Fruit fly (Drosophila melanogaster) whole organism, embryonic: ENCODE data around the gene ND-18.

Source experiments
- CG10209 ChIP-seq: fragments of 200-800 bp; sonication (Bioruptor generic); optimal IDR thresholded peaks from 3 replicates; lab custom pipeline; 2017; ENCODE audit warnings: missing biosample characterization, mild to moderate bottlenecking, missing genetic modification characterization, missing genetic modification reagents
- CG11093 ChIP-seq: fragments of 200-800 bp; sonication (Bioruptor generic); IDR thresholded peaks from 3 replicates; pipeline ENCODE4 v1.3.6; 2022; ENCODE audit warnings: missing biosample characterization, missing genetic modification characterization
- CG11723 ChIP-seq: fragments of 200-800 bp; sonication (Bioruptor generic); optimal IDR thresholded peaks from 2 replicates; lab custom pipeline; 2017; ENCODE audit warnings: missing biosample characterization, mild to moderate bottlenecking, missing genetic modification characterization
- CG13287 ChIP-seq: fragments of 200-800 bp; sonication (Bioruptor generic); IDR thresholded peaks from 2 replicates; pipeline ENCODE4 v1.3.6; 2022; ENCODE audit warnings: missing biosample characterization, missing genetic modification characterization; ENCODE audit not compliant: partially characterized antibody
- CG15514 ChIP-seq: fragments of 200-800 bp; sonication (Bioruptor generic); optimal IDR thresholded peaks from 3 replicates; lab custom pipeline; 2017; ENCODE audit warnings: missing biosample characterization, missing genetic modification characterization, mild to moderate bottlenecking, moderate library complexity, missing genetic modification reagents
- CG17328 ChIP-seq: fragments of 200-800 bp; sonication (Bioruptor generic); IDR thresholded peaks from 2 replicates; pipeline ENCODE4 v1.3.6; 2022; ENCODE audit warnings: missing biosample characterization, missing genetic modification characterization
- CG1832 ChIP-seq: fragments of 200-800 bp; sonication (Bioruptor generic); optimal IDR thresholded peaks from 2 replicates; lab custom pipeline; 2017; ENCODE audit warnings: missing biosample characterization, mild to moderate bottlenecking, missing genetic modification characterization, inconsistent platforms
- CG18764 ChIP-seq: fragments of 200-800 bp; sonication (Bioruptor generic); optimal IDR thresholded peaks from 3 replicates; lab custom pipeline; 2016; ENCODE audit warnings: missing biosample characterization, missing genetic modification characterization
- CG2116 ChIP-seq: fragments of 200-800 bp; sonication (Bioruptor generic); optimal IDR thresholded peaks from 3 replicates; lab custom pipeline; 2018; ENCODE audit warnings: missing biosample characterization, mild to moderate bottlenecking, missing genetic modification characterization
- CG2202 ChIP-seq: fragments of 200-800 bp; sonication (Bioruptor generic); optimal IDR thresholded peaks from 2 replicates; lab custom pipeline; 2018; ENCODE audit warnings: missing biosample characterization, mild to moderate bottlenecking, missing genetic modification characterization
- CG30020 ChIP-seq: fragments of 200-800 bp; optimal IDR thresholded peaks from 2 replicates; lab custom pipeline; 2019; ENCODE audit warnings: missing biosample characterization, mild to moderate bottlenecking, missing genetic modification characterization, moderate library complexity
- CG33213 ChIP-seq: fragments of 200-800 bp; sonication (Bioruptor generic); optimal IDR thresholded peaks from 3 replicates; lab custom pipeline; 2016; ENCODE audit warnings: missing biosample characterization, missing genetic modification characterization
- CG33557 ChIP-seq: fragments of 200-800 bp; sonication (Bioruptor generic); optimal IDR thresholded peaks from 2 replicates; lab custom pipeline; 2019; ENCODE audit warnings: missing biosample characterization, mild to moderate bottlenecking, missing genetic modification characterization, moderate library complexity
- CG6175 ChIP-seq: fragments of 200-800 bp; sonication (Bioruptor generic); IDR thresholded peaks from 3 replicates; pipeline ENCODE4 v1.3.6; 2022; ENCODE audit warnings: missing biosample characterization, missing genetic modification characterization
- CG6683 ChIP-seq: fragments of 200-800 bp; sonication (Bioruptor generic); optimal IDR thresholded peaks from 2 replicates; lab custom pipeline; 2017; ENCODE audit warnings: missing biosample characterization, mild to moderate bottlenecking, missing genetic modification characterization, missing genetic modification reagents
- CG8290 ChIP-seq, 3 experiments: fragments of 200-800 bp; sonication (Bioruptor generic); optimal IDR thresholded peaks; 2 replicates each; lab custom pipeline; 2016 to 2019; ENCODE audit warnings: missing biosample characterization in 3 of 3, missing genetic modification characterization in 3 of 3, mild to moderate bottlenecking in 2 of 3, moderate library complexity in 1 of 3
- CG8359 ChIP-seq: fragments of 200-800 bp; sonication (Bioruptor generic); optimal IDR thresholded peaks from 2 replicates; lab custom pipeline; 2017; ENCODE audit warnings: missing biosample characterization, mild to moderate bottlenecking, missing genetic modification characterization, borderline replicate concordance
- CG8765 ChIP-seq: fragments of 200-800 bp; sonication (Bioruptor generic); IDR thresholded peaks from 2 replicates; pipeline ENCODE4 v1.3.6; 2022; ENCODE audit warnings: missing biosample characterization, missing genetic modification characterization
- CG8944 ChIP-seq: fragments of 200-800 bp; sonication (Bioruptor generic); optimal IDR thresholded peaks from 3 replicates; lab custom pipeline; 2016; ENCODE audit warnings: missing biosample characterization, missing genetic modification characterization
- CG9609 ChIP-seq: fragments of 200-800 bp; sonication (Bioruptor generic); optimal IDR thresholded peaks from 3 replicates; lab custom pipeline; 2016; ENCODE audit warnings: missing biosample characterization, missing genetic modification characterization
- CrebB ChIP-seq: fragments of 200-800 bp; sonication (Bioruptor generic); optimal IDR thresholded peaks from 3 replicates; lab custom pipeline; 2018; ENCODE audit warnings: missing biosample characterization, mild to moderate bottlenecking, missing genetic modification characterization
- Dek ChIP-seq: fragments of 200-800 bp; sonication (Bioruptor generic); optimal IDR thresholded peaks from 3 replicates; lab custom pipeline; 2019; ENCODE audit warnings: missing biosample characterization, mild to moderate bottlenecking, missing genetic modification characterization, moderate library complexity
- Dip2 ChIP-seq: fragments of 200-800 bp; sonication (Bioruptor generic); IDR thresholded peaks from 2 replicates; pipeline ENCODE4 v1.3.6; 2022; ENCODE audit warnings: missing biosample characterization, missing genetic modification characterization
- Fer1 ChIP-seq: fragments of 200-800 bp; sonication (Bioruptor generic); optimal IDR thresholded peaks from 2 replicates; lab custom pipeline; 2017; ENCODE audit warnings: missing biosample characterization, mild to moderate bottlenecking, missing genetic modification characterization
- GATAe ChIP-seq: fragments of 200-800 bp; sonication (Bioruptor generic); conservative IDR thresholded peaks from 2 replicates; pipeline ENCODE4 v1.3.6; 2022; ENCODE audit warnings: missing biosample characterization, missing genetic modification characterization
- Gug ChIP-seq: fragments of 200-800 bp; sonication (Bioruptor generic); IDR thresholded peaks from 4 replicates; pipeline ENCODE4 v1.3.6; 2022; ENCODE audit warnings: missing biosample characterization, missing genetic modification characterization
- HLH54F ChIP-seq: fragments of 200-800 bp; sonication (Bioruptor generic); optimal IDR thresholded peaks from 3 replicates; lab custom pipeline; 2016; ENCODE audit warnings: missing biosample characterization, missing genetic modification characterization
- Kr ChIP-seq: fragments of 200-800 bp; sonication (Bioruptor generic); optimal IDR thresholded peaks from 2 replicates; lab custom pipeline; 2017; ENCODE audit warnings: missing biosample characterization, mild to moderate bottlenecking, missing genetic modification characterization
- Med ChIP-seq: fragments of 200-800 bp; sonication (Bioruptor generic); peaks from one replicate; lab custom pipeline; 2016; ENCODE audit warnings: missing biosample characterization, missing genetic modification characterization, mild to moderate bottlenecking, inconsistent platforms, moderate library complexity
- Ravus ChIP-seq: fragments of 200-800 bp; sonication (Bioruptor generic); IDR thresholded peaks from 2 replicates; pipeline ENCODE4 v1.3.6; 2022; ENCODE audit warnings: missing biosample characterization, missing genetic modification characterization
- Xrp1 ChIP-seq: fragments of 200-800 bp; sonication (Bioruptor generic); IDR thresholded peaks from 2 replicates; pipeline ENCODE4 v1.3.6; 2022; ENCODE audit warnings: missing biosample characterization, missing genetic modification characterization
- cad ChIP-seq: fragments of >200 bp; optimal IDR thresholded peaks from 2 replicates; lab custom pipeline; 2017; ENCODE audit warnings: missing biosample characterization, missing genetic modification characterization
- dimm ChIP-seq: fragments of 200-800 bp; sonication (Bioruptor generic); IDR thresholded peaks from 2 replicates; pipeline ENCODE4 v1.3.6; 2022; ENCODE audit warnings: missing biosample characterization, missing genetic modification characterization
- disco-r ChIP-seq: fragments of 200-800 bp; sonication (Bioruptor generic); optimal IDR thresholded peaks from 2 replicates; lab custom pipeline; 2016; ENCODE audit warnings: missing biosample characterization, missing genetic modification characterization
- ems ChIP-seq: fragments of 200-800 bp; sonication (Bioruptor generic); optimal IDR thresholded peaks from 3 replicates; lab custom pipeline; 2016; ENCODE audit warnings: missing biosample characterization, missing genetic modification characterization
- gsb ChIP-seq: fragments of 200-800 bp; sonication (Bioruptor generic); IDR thresholded peaks from 2 replicates; pipeline ENCODE4 v1.3.6; 2022; ENCODE audit warnings: missing biosample characterization, missing genetic modification characterization
- gt ChIP-seq: fragments of 200-800 bp; sonication (Bioruptor generic); IDR thresholded peaks from 2 replicates; pipeline ENCODE4 v1.3.6; 2022; ENCODE audit warnings: missing biosample characterization, missing genetic modification characterization
- jing ChIP-seq: fragments of 200-800 bp; sonication (Bioruptor generic); optimal IDR thresholded peaks from 2 replicates; lab custom pipeline; 2018; ENCODE audit warnings: missing biosample characterization, mild to moderate bottlenecking, missing genetic modification characterization
- jumu ChIP-seq: fragments of 200-800 bp; sonication (Bioruptor generic); optimal IDR thresholded peaks from 3 replicates; lab custom pipeline; 2016; ENCODE audit warnings: missing biosample characterization, missing genetic modification characterization
- ken ChIP-seq: fragments of 200-800 bp; sonication (Bioruptor generic); IDR thresholded peaks from 3 replicates; pipeline ENCODE4 v1.3.6; 2022; ENCODE audit warnings: missing biosample characterization, missing genetic modification characterization
- kni ChIP-seq: fragments of 200-800 bp; sonication (Bioruptor generic); optimal IDR thresholded peaks from 3 replicates; lab custom pipeline; 2017; ENCODE audit warnings: mild to moderate bottlenecking, missing biosample characterization, missing genetic modification reagents, missing genetic modification characterization
- lola ChIP-seq, 3 experiments: fragments of >200 bp in 2 of 3; fragments of 200-800 bp in 1 of 3; sonication (Bioruptor generic) in 1 of 3; optimal IDR thresholded peaks; 2 replicates each; lab custom pipeline; 2017 to 2019; ENCODE audit warnings: missing biosample characterization in 3 of 3, missing genetic modification characterization in 3 of 3, mild to moderate bottlenecking in 1 of 3, moderate library complexity in 1 of 3
- prd ChIP-seq, 3 experiments: fragments of >200 bp in 2 of 3; fragments of 200-800 bp in 1 of 3; sonication (Bioruptor generic) in 1 of 3; optimal IDR thresholded peaks in 2 of 3; IDR thresholded peaks in 1 of 3; 2 replicates in 2 of 3; 3 replicates in 1 of 3; pipeline versions ENCODE4 v1.3.6 to Lab custom; 2017 to 2022; ENCODE audit warnings: missing biosample characterization in 1 of 3, missing genetic modification characterization in 1 of 3
- seq ChIP-seq: fragments of 200-800 bp; sonication (Bioruptor generic); IDR thresholded peaks from 2 replicates; pipeline ENCODE4 v1.3.6; 2022; ENCODE audit warnings: missing biosample characterization, missing genetic modification characterization
- sim ChIP-seq: fragments of 200-800 bp; sonication (Bioruptor generic); IDR thresholded peaks from 2 replicates; pipeline ENCODE4 v1.3.6; 2022; ENCODE audit warnings: missing biosample characterization, missing genetic modification characterization
- slbo ChIP-seq: fragments of 200-800 bp; sonication (Bioruptor generic); IDR thresholded peaks from 2 replicates; pipeline ENCODE4 v1.3.6; 2022; ENCODE audit warnings: missing biosample characterization, missing genetic modification characterization
- ssp ChIP-seq: fragments of 200-800 bp; sonication (Bioruptor generic); IDR thresholded peaks from 2 replicates; pipeline ENCODE4 v1.3.6; 2022; ENCODE audit warnings: missing biosample characterization, missing genetic modification characterization
- z ChIP-seq: fragments of 200-800 bp; sonication (Bioruptor generic); IDR thresholded peaks from 3 replicates; pipeline ENCODE4 v1.3.6; 2022; ENCODE audit warnings: missing biosample characterization, missing genetic modification characterization
- zf30C ChIP-seq: fragments of 200-800 bp; sonication (Bioruptor generic); optimal IDR thresholded peaks from 3 replicates; lab custom pipeline; 2018; ENCODE audit warnings: missing biosample characterization, mild to moderate bottlenecking, missing genetic modification characterization

Gene ND-18

dm6 chrX:19494830-19495610 is 2.8 kb downstream of the ND-18 start, which contains the start of the genes ksh, CG14200 and Pfrx (continued):
- TF ChIP-seq jumu (GFP tag; lab: Kevin White, UChicago) (no peak), dimm (GFP tag; lab: Robert Waterston, UW) (no peak), ken (GFP tag; lab: Robert Waterston, UW) (0 out of 3 replicates have a peak, but pooled peaks have one; percentile 14), ssp (GFP tag; lab: Robert Waterston, UW) (peak; percentile 98), Ravus (GFP tag; lab: Robert Waterston, UW) (no peak), CG8765 (no peak), z (GFP tag; lab: Robert Waterston, UW) (no peak), CG8944 (GFP tag; lab: Kevin White, UChicago) (peak; percentile 25), Xrp1 (no peak; the same call in 1 of the 2 replicates), GATAe (GFP tag; lab: Robert Waterston, UW) (no peak), CG15514 (GFP tag; lab: Kevin White, UChicago) (peak; percentile 98), CG6175 (GFP tag; lab: Robert Waterston, UW) (no peak), Med (GFP tag; lab: Kevin White, UChicago) (peak; percentile 89), Fer1 (GFP tag; lab: Kevin White, UChicago) (no peak), CG2116 (peak; percentile 60), lola (GFP tag; optimal IDR thresholded peaks at IDR 0.05; lab: Kevin White, UChicago) (no peak), kni (no peak), Dek (tag; lab: Kevin White, UChicago) (no peak), gsb (GFP tag; lab: Robert Waterston, UW) (no peak), CG33213 (GFP tag; lab: Kevin White, UChicago) (no peak), Kr (GFP tag; lab: Kevin White, UChicago) (no peak), CrebB (tag; lab: Kevin White, UChicago) (no peak), CG18764 (no peak), jing (GFP tag; lab: Kevin White, UChicago) (no peak), CG2202 (tag; lab: Kevin White, UChicago) (no peak), HLH54F (peak; percentile 15), CG30020 (tag; lab: Kevin White, UChicago) (peak; percentile 82), disco-r (GFP tag; lab: Kevin White, UChicago) (no peak), cad (GFP tag; lab: Kevin White, UChicago) (no peak), Dip2 (GFP tag; lab: Robert Waterston, UW) (no peak), CG6683 (GFP tag; lab: Kevin White, UChicago) (no peak), CG17328 (GFP tag; lab: Robert Waterston, UW) (no peak), CG9609 (peak; percentile 7), ems (GFP tag; lab: Kevin White, UChicago) (no peak), slbo (GFP tag; lab: Robert Waterston, UW) (peak; percentile 66), Gug (GFP tag; lab: Robert Waterston, UW) (peak; percentile 12; the same call in 1 of the 4 replicates), CG11723 (GFP tag; lab: Kevin White, UChicago) (no peak), zf30C (GFP tag; lab: Kevin White, UChicago) (no peak), CG10209 (no peak), sim (GFP tag; lab: Robert Waterston, UW) (no peak), CG13287 (peak; percentile 79), CG8290 (GFP tag; optimal IDR thresholded peaks at IDR 0.05; lab: Kevin White, UChicago) (no peak), CG8290 (tag; optimal IDR thresholded peaks at IDR 0.05; lab: Kevin White, UChicago) (no peak), CG33557 (no peak), seq (no peak), CG1832 (GFP tag; lab: Kevin White, UChicago) (no peak), CG11093 (GFP tag; lab: Robert Waterston, UW) (no peak), prd (optimal IDR thresholded peaks at IDR 0.05; lab: Kevin White, UChicago) (no peak), prd (GFP tag; IDR thresholded peaks at IDR 0.05; lab: Robert Waterston, UW) (peak; percentile 57), gt (GFP tag; lab: Robert Waterston, UW) (no peak), CG8359 (no peak)
